Worm (Caenorhabditis elegans): Measurements from ENCODE around the gene srh-20.

DNA sequence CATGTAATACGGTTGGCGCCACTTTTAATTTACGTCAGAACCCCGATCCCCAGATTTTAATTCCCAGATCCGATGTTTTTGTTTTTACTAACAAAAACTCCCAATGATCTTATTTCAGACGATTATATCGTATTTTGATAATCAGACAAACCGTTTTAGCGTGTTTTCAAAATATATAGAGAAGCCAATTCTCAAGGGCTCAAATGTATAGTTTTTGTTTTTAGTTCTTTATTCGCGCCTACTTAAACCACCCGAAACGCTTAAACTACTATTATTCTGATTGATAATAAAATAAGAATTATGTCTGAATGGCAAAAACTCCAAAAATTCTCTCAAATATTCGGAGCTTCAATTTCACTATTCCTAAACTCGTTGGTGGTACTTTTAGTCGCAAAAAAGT, 31.8 kb downstream of the srh-20 start, which contains the start of gene str-208:
- TF ChIP-seq mab-5 (tag; optimal IDR thresholded peaks at IDR 0.05) (no peak), pha-4 (tag; optimal IDR thresholded peaks at IDR 0.05) (no peak), unc-62 (GFP tag; optimal IDR thresholded peaks at IDR 0.05) (no peak)

All from whole organism, mixed stage, embryonic.